In the genomic region with DNA sequence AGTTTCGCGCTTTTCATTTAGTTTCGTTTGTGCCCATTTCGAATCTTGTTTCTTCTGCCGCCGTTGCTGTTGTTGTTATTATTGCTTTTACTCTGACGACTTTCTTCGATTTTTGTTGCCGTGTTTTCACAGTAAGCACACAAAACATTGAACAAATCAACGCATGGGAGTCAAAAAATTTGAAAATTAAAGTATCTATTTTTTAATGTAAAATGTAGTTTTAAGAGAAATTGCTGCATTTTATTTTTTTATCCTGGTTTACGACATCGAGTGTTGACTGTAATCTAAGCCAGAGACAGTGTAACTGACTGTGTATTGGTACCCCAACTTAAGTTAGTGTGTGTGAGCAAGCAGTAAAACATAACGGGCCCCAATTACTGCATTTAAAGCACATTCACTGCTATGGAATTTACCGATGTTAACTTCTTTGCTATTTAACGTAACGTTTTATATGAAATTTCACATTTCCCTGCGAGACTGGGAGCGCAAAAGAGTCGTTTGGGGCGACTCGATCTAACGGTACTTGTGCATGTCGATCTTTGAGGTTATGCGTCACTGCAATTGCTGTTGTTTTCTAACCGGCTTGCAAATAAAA, we compare ENCODE assay signal across 1 fruit fly cellular context.
TF ChIP-seq lines count a peak whose summit lies in the region.

No protein-coding gene starts in this region.

TF ChIP-seq in whole organism, embryonic, 481 proteins besides CTCF, POLR2A, EP300 and RAD21 (continued from another document):
- TF ChIP-seq E2f1 (GFP tag; IDR thresholded peaks at IDR 0.05; lab: Robert Waterston, UW): peak; percentile 66
- 0 out of 2 replicates have a peak, but pooled peaks have one; percentile 24 for TF ChIP-seq Nf-YA (GFP tag; IDR thresholded peaks at IDR 0.05; lab: Robert Waterston, UW)
- no peak for TF ChIP-seq crc (GFP tag; optimal IDR thresholded peaks at IDR 0.05; lab: Kevin White, UChicago)
- peak; percentile 10 for TF ChIP-seq maf-S (GFP tag; optimal IDR thresholded peaks at IDR 0.05; lab: Kevin White, UChicago)
- TF ChIP-seq MESR4 (GFP tag; optimal IDR thresholded peaks at IDR 0.05; lab: Kevin White, UChicago): peak; percentile 17
- TF ChIP-seq sisA (GFP tag; IDR thresholded peaks at IDR 0.05; lab: Robert Waterston, UW): peak; percentile 79
- peak; percentile 48 for TF ChIP-seq Hr3 (GFP tag; optimal IDR thresholded peaks at IDR 0.05; lab: Kevin White, UChicago)
- TF ChIP-seq ap (GFP tag; IDR thresholded peaks at IDR 0.05; lab: Robert Waterston, UW): peak; percentile 45
